Worm (Caenorhabditis elegans): ENCODE measurements around the gene C25H3.17.

Gene C25H3.17

DNA sequence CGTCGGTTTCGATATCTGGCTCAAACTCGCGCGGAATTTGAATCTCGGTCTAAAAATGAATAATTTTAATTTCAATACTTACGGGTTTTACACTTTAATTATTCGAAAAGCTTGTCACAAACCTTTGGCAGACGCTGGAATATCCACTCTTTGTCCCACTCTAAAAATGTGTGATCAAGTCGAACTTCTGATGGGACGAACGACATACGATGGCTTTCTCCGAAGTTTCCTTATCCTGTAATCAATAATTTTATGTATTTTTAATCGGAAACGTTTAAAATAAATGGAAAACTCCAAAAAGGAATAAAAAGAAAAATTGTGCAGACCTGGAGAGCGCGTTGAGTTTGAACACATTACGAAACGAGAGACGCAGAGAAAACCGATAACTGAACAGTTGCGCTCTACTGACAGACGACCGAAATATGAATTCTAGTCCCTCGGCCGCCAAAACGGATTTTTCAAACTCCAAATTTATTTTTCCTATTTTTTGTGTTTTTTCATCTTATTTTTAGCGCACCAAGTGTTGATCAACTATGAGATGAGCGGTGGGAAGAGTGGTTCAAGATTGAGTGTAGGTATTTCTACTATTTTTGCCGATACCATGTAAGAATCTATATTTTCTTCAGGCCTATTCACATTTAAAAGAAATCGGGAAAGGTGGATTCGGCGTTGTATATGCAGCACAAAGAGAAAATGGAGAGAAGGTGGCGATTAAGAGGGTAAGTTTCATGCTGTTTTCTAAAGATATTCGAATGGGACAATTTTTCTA lies 20.1 kb downstream of the C25H3.17 start, which contains the start of the genes sam-4, F59E12.17 and zyg-1:
Gene sam-4 (minus strand): TSS at position 51 of the 769 bp plus-strand sequence.
Gene F59E12.17 (minus strand): TSS at position 235 of the 769 bp plus-strand sequence.
Gene zyg-1 (plus strand): TSS at position 513 of the 769 bp plus-strand sequence.
- TF ChIP-seq ZK546.5 (tag; optimal IDR thresholded peaks at IDR 0.05) (no peak), ceh-16 (tag; optimal IDR thresholded peaks at IDR 0.05) (no peak), nhr-237 (tag; optimal IDR thresholded peaks at IDR 0.05) (no peak), lsy-12 (tag; optimal IDR thresholded peaks at IDR 0.05) (no peak), nfya-1 (tag; optimal IDR thresholded peaks at IDR 0.05; ENCODE audit: insufficient read depth) (peak; percentile 90), mdl-1 (tag; optimal IDR thresholded peaks at IDR 0.05) (no peak), ztf-4 (tag; optimal IDR thresholded peaks at IDR 0.05) (no peak), ama-1 (optimal IDR thresholded peaks at IDR 0.05) (no peak), egl-27 (tag; optimal IDR thresholded peaks at IDR 0.05) (no peak), pha-4 (tag; optimal IDR thresholded peaks at IDR 0.05) (peak; percentile 87), elt-3 (tag; optimal IDR thresholded peaks at IDR 0.05) (no peak), nhr-23 (tag; optimal IDR thresholded peaks at IDR 0.05) (peak; percentile 17), nhr-25 (tag; optimal IDR thresholded peaks at IDR 0.05) (peak; percentile 51), aly-2 (tag; optimal IDR thresholded peaks at IDR 0.05) (no peak), pqm-1 (tag; optimal IDR thresholded peaks at IDR 0.05) (peak; percentile 18), egl-5 (tag; optimal IDR thresholded peaks at IDR 0.05) (peak; percentile 63), elt-2 (tag; optimal IDR thresholded peaks at IDR 0.05) (peak; percentile 52), nhr-67 (tag; optimal IDR thresholded peaks at IDR 0.05) (no peak), nhr-43 (tag; optimal IDR thresholded peaks at IDR 0.05; ENCODE audit: poor library complexity, severe bottlenecking) (peak; percentile 6), fkh-2 (tag; optimal IDR thresholded peaks at IDR 0.05) (no peak), skn-1 (tag; optimal IDR thresholded peaks at IDR 0.05) (no peak), nhr-12 (tag; optimal IDR thresholded peaks at IDR 0.05) (no peak), lin-39 (tag; optimal IDR thresholded peaks at IDR 0.05) (peak; percentile 74), nhr-76 (tag; optimal IDR thresholded peaks at IDR 0.05) (no peak), tbx-2 (tag; optimal IDR thresholded peaks at IDR 0.05) (no peak), nhr-28 (tag; optimal IDR thresholded peaks at IDR 0.05) (no peak), hmg-11 (tag; optimal IDR thresholded peaks at IDR 0.05) (peak; percentile 35), lin-15B (tag; optimal IDR thresholded peaks at IDR 0.05) (peak; percentile 95), snpc-4 (tag; optimal IDR thresholded peaks at IDR 0.05) (no peak), unc-39 (tag; optimal IDR thresholded peaks at IDR 0.05) (no peak), fos-1 (tag; optimal IDR thresholded peaks at IDR 0.05) (no peak)

DNA sequence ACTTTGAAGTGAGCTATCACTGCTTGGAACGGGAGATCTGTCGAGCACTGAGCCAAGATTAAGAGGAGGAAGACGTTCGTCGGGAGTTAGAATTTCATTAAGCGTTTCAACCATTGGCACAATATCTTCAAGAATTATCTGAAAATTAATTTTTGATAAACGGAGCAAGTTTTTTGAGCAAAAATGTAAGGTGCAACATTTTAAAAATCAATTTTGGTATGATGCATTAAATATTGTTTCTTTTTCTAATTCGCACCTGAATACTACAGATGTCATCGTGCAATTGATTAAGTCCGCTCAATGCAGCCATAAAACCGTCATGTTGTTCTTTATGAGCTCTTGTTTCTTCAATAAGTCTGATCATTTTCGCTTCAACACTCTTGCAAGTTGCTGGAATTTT lies 21.2 kb downstream of the C25H3.17 start, which contains the start of gene ddl-1:
Gene ddl-1 (minus strand): TSS at position 101 of the 400 bp plus-strand sequence.
- TF ChIP-seq nhr-12 (tag; optimal IDR thresholded peaks at IDR 0.05) (no peak), nhr-23 (tag; optimal IDR thresholded peaks at IDR 0.05) (no peak), egl-27 (tag; optimal IDR thresholded peaks at IDR 0.05) (no peak), nhr-43 (tag; optimal IDR thresholded peaks at IDR 0.05; ENCODE audit: poor library complexity, severe bottlenecking) (no peak), ceh-28 (tag; optimal IDR thresholded peaks at IDR 0.05) (no peak), ztf-11 (tag; optimal IDR thresholded peaks at IDR 0.05) (no peak), snpc-4 (tag; optimal IDR thresholded peaks at IDR 0.05) (no peak), unc-39 (tag; optimal IDR thresholded peaks at IDR 0.05) (no peak), fkh-10 (GFP tag; optimal IDR thresholded peaks at IDR 0.05) (no peak), fkh-2 (tag; optimal IDR thresholded peaks at IDR 0.05) (no peak), ceh-16 (tag; optimal IDR thresholded peaks at IDR 0.05) (no peak), elt-3 (tag; optimal IDR thresholded peaks at IDR 0.05) (no peak), mml-1 (tag; optimal IDR thresholded peaks at IDR 0.05) (no peak), lsy-12 (tag; optimal IDR thresholded peaks at IDR 0.05) (no peak), tbx-2 (tag; optimal IDR thresholded peaks at IDR 0.05) (no peak)

DNA sequence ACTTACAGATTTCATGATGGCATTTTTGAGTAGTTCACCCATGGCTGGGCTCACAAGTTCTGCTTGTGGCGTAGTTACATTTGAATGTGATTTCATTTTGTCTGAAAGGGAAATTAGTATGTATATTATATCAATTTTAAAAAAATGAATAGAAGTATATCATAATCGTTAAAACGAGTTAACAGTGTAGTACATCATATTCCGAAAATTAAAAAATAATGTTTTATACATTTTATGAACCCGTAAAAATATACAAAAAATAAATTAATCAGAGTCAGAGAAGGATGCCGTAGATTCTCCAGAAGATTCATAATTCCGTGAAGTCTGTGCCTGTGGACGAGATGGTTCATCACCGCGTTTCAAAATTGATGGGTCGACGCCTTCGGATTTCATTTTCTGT lies 22.5 kb downstream of the C25H3.17 start, which contains the start of gene F59E12.9:
Gene F59E12.9 (minus strand): TSS at position 101 of the 400 bp plus-strand sequence.
- TF ChIP-seq lin-39 (tag; optimal IDR thresholded peaks at IDR 0.05) = no peak
- TF ChIP-seq mml-1 (tag; optimal IDR thresholded peaks at IDR 0.05) = no peak
- TF ChIP-seq ceh-9 (tag; optimal IDR thresholded peaks at IDR 0.05) = no peak
- no peak for TF ChIP-seq nhr-12 (tag; optimal IDR thresholded peaks at IDR 0.05)
- TF ChIP-seq nfya-1 (tag; optimal IDR thresholded peaks at IDR 0.05; ENCODE audit: insufficient read depth) = no peak
- no peak for TF ChIP-seq skn-1 (tag; optimal IDR thresholded peaks at IDR 0.05)
- no peak for TF ChIP-seq fkh-2 (tag; optimal IDR thresholded peaks at IDR 0.05)
- no peak for TF ChIP-seq egl-27 (tag; optimal IDR thresholded peaks at IDR 0.05)
- TF ChIP-seq nhr-25 (tag; optimal IDR thresholded peaks at IDR 0.05) = no peak
- TF ChIP-seq fos-1 (tag; optimal IDR thresholded peaks at IDR 0.05) = no peak
- TF ChIP-seq ztf-11 (tag; optimal IDR thresholded peaks at IDR 0.05) = no peak
- TF ChIP-seq lsy-12 (tag; optimal IDR thresholded peaks at IDR 0.05) = no peak
- TF ChIP-seq pha-4 (tag; optimal IDR thresholded peaks at IDR 0.05) = no peak
